Worm (Caenorhabditis elegans) whole organism, young adult: ENCODE data around the gene fipr-28.

Experiments
- D2030.7 ChIP-seq: fragments of 200-800 bp; sonication (Bioruptor generic); IDR thresholded peaks from 2 replicates; pipeline ENCODE4 v1.3.6; 2022; ENCODE audit warnings: missing genetic modification reagents, missing genetic modification characterization, missing compliant biosample characterization
- F22D6.2 ChIP-seq: sonication (generic microtip); optimal IDR thresholded peaks from 2 replicates; lab custom pipeline; 2016; ENCODE audit warnings: mild to moderate bottlenecking, missing genetic modification characterization, missing compliant biosample characterization
- F23B12.7 ChIP-seq: sonication (generic microtip); optimal IDR thresholded peaks from 2 replicates; lab custom pipeline; 2017; ENCODE audit warnings: missing genetic modification characterization, mild to moderate bottlenecking, missing compliant biosample characterization, antibody characterized with exemption, moderate library complexity; ENCODE audit not compliant: insufficient read depth
- F37B4.10 ChIP-seq: fragments of 200-800 bp; sonication (Bioruptor generic); IDR thresholded peaks from 2 replicates; pipeline ENCODE4 v1.3.6; 2022; ENCODE audit warnings: missing genetic modification characterization, missing compliant biosample characterization
- F49E8.2 ChIP-seq: sonication (generic microtip); optimal IDR thresholded peaks from 3 replicates; lab custom pipeline; 2017; ENCODE audit warnings: missing genetic modification characterization, mild to moderate bottlenecking, missing compliant biosample characterization, antibody characterized with exemption, moderate library complexity; ENCODE audit not compliant: insufficient read depth
- F55B11.4 ChIP-seq: sonication (generic microtip); optimal IDR thresholded peaks from 2 replicates; lab custom pipeline; 2016; ENCODE audit warnings: missing compliant biosample characterization, missing genetic modification characterization, borderline replicate concordance; ENCODE audit not compliant: insufficient read depth
- F57A8.1 ChIP-seq: fragments of 200-800 bp; sonication (Bioruptor generic); optimal IDR thresholded peaks from 2 replicates; lab custom pipeline; 2018; ENCODE audit warnings: mild to moderate bottlenecking, missing genetic modification characterization, moderate library complexity, missing compliant biosample characterization
- F57C9.4 ChIP-seq: sonication (generic microtip); optimal IDR thresholded peaks from 2 replicates; lab custom pipeline; 2017; ENCODE audit warnings: mild to moderate bottlenecking, missing genetic modification characterization, missing compliant biosample characterization
- K11D2.4 ChIP-seq: fragments of 200-800 bp; sonication (Bioruptor generic); IDR thresholded peaks from 2 replicates; pipeline ENCODE4 v1.3.6; 2022; ENCODE audit warnings: missing genetic modification reagents, missing genetic modification characterization, missing compliant biosample characterization
- T07F8.4 ChIP-seq: sonication (generic microtip); optimal IDR thresholded peaks from 2 replicates; lab custom pipeline; 2016; ENCODE audit warnings: mild to moderate bottlenecking, missing genetic modification characterization, moderate library complexity, missing compliant biosample characterization
- Y53G8AR.9 ChIP-seq: fragments of 200-800 bp; sonication (Bioruptor generic); conservative IDR thresholded peaks from 2 replicates; pipeline ENCODE4 v1.3.6; 2022; ENCODE audit warnings: missing genetic modification reagents, missing genetic modification characterization, missing compliant biosample characterization
- Y95B8A.8 ChIP-seq: fragments of 200-800 bp; sonication (Bioruptor generic); IDR thresholded peaks from 2 replicates; pipeline ENCODE4 v1.3.6; 2022; ENCODE audit warnings: missing genetic modification reagents, missing genetic modification characterization, missing compliant biosample characterization
- ZK185.1 ChIP-seq: sonication (generic microtip); optimal IDR thresholded peaks from 2 replicates; lab custom pipeline; 2016; ENCODE audit warnings: mild to moderate bottlenecking, missing genetic modification characterization, missing compliant biosample characterization; ENCODE audit not compliant: poor library complexity, severe bottlenecking
- bed-1 ChIP-seq: fragments of 200-800 bp; sonication (Bioruptor generic); IDR thresholded peaks from 2 replicates; pipeline ENCODE4 v1.3.6; 2022; ENCODE audit warnings: missing genetic modification reagents, missing genetic modification characterization, missing compliant biosample characterization
- ceh-100 ChIP-seq: fragments of 200-800 bp; sonication (Bioruptor generic); IDR thresholded peaks from 2 replicates; pipeline ENCODE4 v1.3.6; 2022; ENCODE audit warnings: missing genetic modification reagents, missing genetic modification characterization, missing compliant biosample characterization
- ceh-40 ChIP-seq: fragments of 200-800 bp; sonication (Bioruptor generic); IDR thresholded peaks from 2 replicates; pipeline ENCODE4 v1.3.6; 2022; ENCODE audit warnings: missing genetic modification characterization, missing compliant biosample characterization
- ceh-79 ChIP-seq: sonication (generic microtip); optimal IDR thresholded peaks from 2 replicates; lab custom pipeline; 2017; ENCODE audit warnings: mild to moderate bottlenecking, missing genetic modification characterization, missing compliant biosample characterization
- ceh-91 ChIP-seq: fragments of 200-800 bp; sonication (Bioruptor generic); IDR thresholded peaks from 2 replicates; pipeline ENCODE4 v1.3.6; 2022; ENCODE audit warnings: missing genetic modification reagents, missing genetic modification characterization, missing compliant biosample characterization
- egl-18 ChIP-seq: fragments of 200-800 bp; sonication (Bioruptor generic); IDR thresholded peaks from 2 replicates; pipeline ENCODE4 v1.3.6; 2022; ENCODE audit warnings: missing genetic modification reagents, missing genetic modification characterization, missing compliant biosample characterization
- egl-44 ChIP-seq: fragments of 200-800 bp; sonication (Bioruptor generic); IDR thresholded peaks from 2 replicates; pipeline ENCODE4 v1.3.6; 2022; ENCODE audit warnings: missing genetic modification reagents, missing genetic modification characterization, missing compliant biosample characterization
- egrh-3 ChIP-seq: fragments of 200-800 bp; sonication (Bioruptor generic); IDR thresholded peaks from 2 replicates; pipeline ENCODE4 v1.3.6; 2022; ENCODE audit warnings: missing genetic modification reagents, missing genetic modification characterization, missing compliant biosample characterization
- ekl-4 ChIP-seq: fragments of 200-800 bp; sonication (Bioruptor generic); IDR thresholded peaks from 2 replicates; pipeline ENCODE4 v1.3.6; 2022; ENCODE audit warnings: missing genetic modification reagents, missing genetic modification characterization, missing compliant biosample characterization
- ets-4 ChIP-seq: fragments of 200-800 bp; sonication (Bioruptor generic); optimal IDR thresholded peaks from 2 replicates; lab custom pipeline; 2018; ENCODE audit warnings: mild to moderate bottlenecking, missing genetic modification characterization, missing compliant biosample characterization
- fkh-3 ChIP-seq: sonication (generic microtip); optimal IDR thresholded peaks from 2 replicates; lab custom pipeline; 2016; ENCODE audit warnings: mild to moderate bottlenecking, missing genetic modification characterization, missing compliant biosample characterization
- hlh-12 ChIP-seq: sonication (generic microtip); optimal IDR thresholded peaks from 2 replicates; lab custom pipeline; 2016; ENCODE audit warnings: missing genetic modification characterization, missing compliant biosample characterization
- hrde-1 ChIP-seq: sonication (generic microtip); optimal IDR thresholded peaks from 2 replicates; lab custom pipeline; 2016; ENCODE audit warnings: missing genetic modification characterization, mild to moderate bottlenecking, missing compliant biosample characterization, moderate library complexity, missing genotype, missing genetic modification reagents, borderline replicate concordance
- lag-1 ChIP-seq: fragments of 200-800 bp; sonication (Bioruptor generic); IDR thresholded peaks from 2 replicates; pipeline ENCODE4 v1.3.6; 2022; ENCODE audit warnings: missing genetic modification reagents, missing genetic modification characterization, missing compliant biosample characterization
- let-526 ChIP-seq: fragments of 200-800 bp; sonication (Bioruptor generic); IDR thresholded peaks from 2 replicates; pipeline ENCODE4 v1.3.6; 2022; ENCODE audit warnings: missing genetic modification reagents, missing genetic modification characterization, missing compliant biosample characterization
- let-607 ChIP-seq, 2 experiments: fragments of 200-800 bp in 1 of 2; sonication (Bioruptor generic) in 1 of 2; sonication (generic microtip) in 1 of 2; optimal IDR thresholded peaks; 2 replicates each; lab custom pipeline; 2016 to 2018; ENCODE audit warnings: mild to moderate bottlenecking in 2 of 2, missing compliant biosample characterization in 2 of 2, missing genetic modification characterization in 2 of 2, moderate library complexity in 2 of 2, missing genotype in 1 of 2
- lin-26 ChIP-seq: fragments of 200-800 bp; sonication (Bioruptor generic); IDR thresholded peaks from 2 replicates; pipeline ENCODE4 v1.3.6; 2022; ENCODE audit warnings: missing genetic modification reagents, missing genetic modification characterization, missing compliant biosample characterization
- lir-1 ChIP-seq: fragments of 200-800 bp; sonication (Bioruptor generic); conservative IDR thresholded peaks from 2 replicates; pipeline ENCODE4 v1.3.6; 2022; ENCODE audit warnings: missing genetic modification reagents, missing genetic modification characterization, missing compliant biosample characterization
- lsy-27 ChIP-seq: sonication (generic microtip); optimal IDR thresholded peaks from 2 replicates; lab custom pipeline; 2017; ENCODE audit warnings: missing genetic modification characterization, mild to moderate bottlenecking, missing compliant biosample characterization, antibody characterized with exemption, missing genotype, borderline replicate concordance; ENCODE audit not compliant: insufficient read depth
- nfya-2 ChIP-seq: fragments of 200-800 bp; sonication (Bioruptor generic); IDR thresholded peaks from 2 replicates; pipeline ENCODE4 v1.3.6; 2022; ENCODE audit warnings: missing genetic modification reagents, missing genetic modification characterization, missing compliant biosample characterization
- nfyb-1 ChIP-seq: fragments of 200-800 bp; sonication (Bioruptor generic); IDR thresholded peaks from 2 replicates; pipeline ENCODE4 v1.3.6; 2022; ENCODE audit warnings: missing genetic modification reagents, missing genetic modification characterization, missing compliant biosample characterization
- nhr-90 ChIP-seq: sonication (generic microtip); optimal IDR thresholded peaks from 2 replicates; lab custom pipeline; 2016; ENCODE audit warnings: missing genotype, mild to moderate bottlenecking, missing genetic modification characterization, missing compliant biosample characterization
- sea-2 ChIP-seq: fragments of 200-800 bp; sonication (Bioruptor generic); IDR thresholded peaks from 2 replicates; pipeline ENCODE4 v1.3.6; 2022; ENCODE audit warnings: missing genetic modification characterization, missing compliant biosample characterization
- somi-1 ChIP-seq: fragments of 200-800 bp; sonication (Bioruptor generic); optimal IDR thresholded peaks from 2 replicates; lab custom pipeline; 2018; ENCODE audit warnings: mild to moderate bottlenecking, missing genetic modification characterization, missing compliant biosample characterization
- tbx-9 ChIP-seq: sonication (generic microtip); optimal IDR thresholded peaks from 2 replicates; lab custom pipeline; 2016; ENCODE audit warnings: borderline replicate concordance, missing genetic modification characterization, inconsistent platforms, missing compliant biosample characterization
- tlf-1 ChIP-seq: fragments of 200-800 bp; sonication (Bioruptor generic); optimal IDR thresholded peaks from 2 replicates; lab custom pipeline; 2018; ENCODE audit warnings: mild to moderate bottlenecking, missing genetic modification characterization, missing compliant biosample characterization
- ztf-18 ChIP-seq: sonication (generic microtip); optimal IDR thresholded peaks from 2 replicates; lab custom pipeline; 2016; ENCODE audit warnings: missing genotype, mild to moderate bottlenecking, missing genetic modification characterization, missing compliant biosample characterization

fipr-28 gene

ce11 chrIV:16656232-16656631 is 28.5 kb downstream of the fipr-28 start, which contains the start of gene tsr-2 (continued):
- no peak for TF ChIP-seq F55B11.4 (tag; lab: Kevin White, UChicago)
- TF ChIP-seq F49E8.2 (tag; lab: Kevin White, UChicago) = peak; percentile 85
- TF ChIP-seq ceh-91 = peak; percentile 80
- peak; percentile 59; the same call in 1 of the 2 replicates for TF ChIP-seq let-526 (GFP tag; lab: Robert Waterston, UW)
- TF ChIP-seq F22D6.2 (tag; lab: Kevin White, UChicago) = no peak
- TF ChIP-seq lir-1 (GFP tag; lab: Robert Waterston, UW) = peak; percentile 78
- TF ChIP-seq sea-2 (GFP tag; lab: Robert Waterston, UW) = no peak
- TF ChIP-seq ceh-100 (GFP tag; lab: Robert Waterston, UW) = peak; percentile 30; the same call in 1 of the 2 replicates
- no peak; the same call in 1 of the 2 replicates for TF ChIP-seq egrh-3 (GFP tag; lab: Robert Waterston, UW)
- TF ChIP-seq tbx-9 (tag; lab: Kevin White, UChicago) = no peak
- no peak for TF ChIP-seq nfya-2 (GFP tag; lab: Robert Waterston, UW)
- TF ChIP-seq ekl-4 = peak; percentile 91
- no peak for TF ChIP-seq egl-18 (GFP tag; lab: Robert Waterston, UW)
- peak in 1 of 2 experiments; percentile 63 for TF ChIP-seq let-607 (tag; optimal IDR thresholded peaks at IDR 0.05; lab: Kevin White, UChicago)
- TF ChIP-seq ztf-18 (tag; lab: Kevin White, UChicago) = peak; percentile 13
- 0 out of 2 replicates have a peak, but pooled peaks have one; percentile 47 for TF ChIP-seq lag-1 (GFP tag; lab: Robert Waterston, UW)
- peak; percentile 94 for TF ChIP-seq nfyb-1 (GFP tag; lab: Robert Waterston, UW)
- no peak for TF ChIP-seq bed-1 (GFP tag; lab: Robert Waterston, UW)
- no peak for TF ChIP-seq nhr-90 (tag; lab: Kevin White, UChicago)
- peak; percentile 90 for TF ChIP-seq D2030.7 (GFP tag; lab: Robert Waterston, UW)
- no peak for TF ChIP-seq lsy-27
- no peak for TF ChIP-seq ceh-40
- TF ChIP-seq F23B12.7 (tag; lab: Kevin White, UChicago) = peak; percentile 88
- no peak for TF ChIP-seq lin-26 (GFP tag; lab: Robert Waterston, UW)
- TF ChIP-seq hlh-12 (tag; lab: Kevin White, UChicago) = no peak
- TF ChIP-seq ceh-79 (tag; lab: Kevin White, UChicago) = no peak
- peak; percentile 57 for TF ChIP-seq somi-1 (GFP tag; lab: Kevin White, UChicago)
- TF ChIP-seq ZK185.1 (tag; lab: Kevin White, UChicago) = peak; percentile 80
- no peak for TF ChIP-seq F57C9.4 (tag; lab: Kevin White, UChicago)
- TF ChIP-seq tlf-1 = peak; percentile 79
- TF ChIP-seq F37B4.10 = no peak
- no peak for TF ChIP-seq T07F8.4 (tag; lab: Kevin White, UChicago)
- no peak for TF ChIP-seq ets-4 (GFP tag; lab: Kevin White, UChicago)
- peak; percentile 87 for TF ChIP-seq Y53G8AR.9
- TF ChIP-seq hrde-1 (tag; lab: Kevin White, UChicago) = no peak
- no peak for TF ChIP-seq egl-44 (GFP tag; lab: Robert Waterston, UW)
- TF ChIP-seq F57A8.1 (GFP tag; lab: Kevin White, UChicago) = no peak
- no peak for TF ChIP-seq fkh-3 (tag; lab: Kevin White, UChicago)
- TF ChIP-seq K11D2.4 (GFP tag; lab: Robert Waterston, UW) = peak; percentile 78
- TF ChIP-seq Y95B8A.8 (GFP tag; lab: Robert Waterston, UW) = peak; percentile 73
